Worm (Caenorhabditis elegans) whole organism, L4 larva: Measurements from ENCODE around the gene R05D8.11.

Experiments
- T20F7.1 ChIP-seq: fragments of 200-800 bp; sonication (Bioruptor generic); optimal IDR thresholded peaks from 2 replicates; lab custom pipeline; 2018; ENCODE audit warnings: mild to moderate bottlenecking, missing genetic modification characterization, missing compliant biosample characterization
- ZK337.2 ChIP-seq: fragments of 200-800 bp; sonication (Bioruptor generic); IDR thresholded peaks from 2 replicates; pipeline ENCODE4 v1.3.6; 2022; ENCODE audit warnings: missing genetic modification reagents, missing genetic modification characterization, missing compliant biosample characterization
- ZK546.5 ChIP-seq, 2 experiments: sonication (generic microtip); optimal IDR thresholded peaks; 2 replicates each; lab custom pipeline; 2017; ENCODE audit warnings: missing biosample characterization in 2 of 2, missing genetic modification characterization in 2 of 2
- ama-1 ChIP-seq: fragments of 150-350 bp; optimal IDR thresholded peaks from 2 replicates; lab custom pipeline; 2014; ENCODE audit warnings: inconsistent platforms, mixed read lengths
- fkh-10 ChIP-seq: fragments of 150-350 bp; optimal IDR thresholded peaks from 2 replicates; lab custom pipeline; 2014; ENCODE audit warnings: missing biosample characterization, missing genetic modification reagents, missing genetic modification characterization
- lin-39 ChIP-seq: fragments of 150-350 bp; optimal IDR thresholded peaks from 2 replicates; lab custom pipeline; 2014; ENCODE audit warnings: missing biosample characterization, missing genetic modification reagents, missing genetic modification characterization
- lsy-2 ChIP-seq, 2 experiments: fragments of 150-350 bp in 1 of 2; sonication (generic microtip) in 1 of 2; optimal IDR thresholded peaks; 2 replicates each; lab custom pipeline; 2014 to 2017; ENCODE audit warnings: missing biosample characterization in 2 of 2, missing genetic modification characterization in 2 of 2
- mdl-1 ChIP-seq, 2 experiments: fragments of 150-350 bp in 1 of 2; sonication (generic microtip) in 1 of 2; optimal IDR thresholded peaks; 2 replicates each; lab custom pipeline; 2014 to 2017; ENCODE audit warnings: missing biosample characterization in 2 of 2, missing genetic modification characterization in 2 of 2
- nhr-10 ChIP-seq: fragments of 150-350 bp; optimal IDR thresholded peaks from 2 replicates; lab custom pipeline; 2014; ENCODE audit warnings: missing biosample characterization, missing genetic modification characterization
- nhr-11 ChIP-seq: fragments of 150-350 bp; optimal IDR thresholded peaks from 2 replicates; lab custom pipeline; 2014; ENCODE audit warnings: missing biosample characterization, missing genetic modification characterization
- nhr-28 ChIP-seq: fragments of 150-350 bp; optimal IDR thresholded peaks from 2 replicates; lab custom pipeline; 2014; ENCODE audit warnings: missing biosample characterization, missing genetic modification characterization
- nhr-77 ChIP-seq: fragments of 150-350 bp; optimal IDR thresholded peaks from 2 replicates; lab custom pipeline; 2014; ENCODE audit warnings: missing biosample characterization, missing genetic modification characterization
- unc-62 ChIP-seq, 3 experiments: fragments of 150-350 bp in 1 of 3; sonication (generic microtip); optimal IDR thresholded peaks in 2 of 3; peaks in 1 of 3; 1 replicate in 1 of 3; 2 replicates in 2 of 3; lab custom pipeline; 2014 to 2017; ENCODE audit warnings: missing biosample characterization in 3 of 3, missing genetic modification characterization in 3 of 3, missing genetic modification reagents in 3 of 3, missing genotype in 1 of 3
- ztf-7 ChIP-seq: fragments of 150-350 bp; optimal IDR thresholded peaks from 2 replicates; lab custom pipeline; 2014; ENCODE audit warnings: missing biosample characterization, missing genetic modification characterization

ce11 chrV:2801955-2802354 lies 21.3 kb upstream of the R05D8.11 start:
- TF ChIP-seq nhr-10 (tag; lab: Kevin White, UChicago) (no peak), T20F7.1 (no peak), ama-1 (lab: Kevin White, UChicago) (no peak), fkh-10 (GFP tag; lab: Kevin White, UChicago) (no peak), lsy-2 (tag; optimal IDR thresholded peaks at IDR 0.05; lab: Kevin White, UChicago) (no peak), unc-62 (GFP tag; optimal IDR thresholded peaks at IDR 0.05 in 1 of 2; lab: Kevin White, UChicago) (peak in 1 of 2 experiments; percentile 89), unc-62 (tag; optimal IDR thresholded peaks at IDR 0.05; lab: Kevin White, UChicago) (no peak), ZK337.2 (GFP tag; lab: Robert Waterston, UW) (no peak), ztf-7 (tag; lab: Kevin White, UChicago) (no peak), nhr-28 (no peak), nhr-77 (tag; lab: Kevin White, UChicago) (no peak), nhr-11 (no peak), ZK546.5 (tag; optimal IDR thresholded peaks at IDR 0.05; lab: Kevin White, UChicago) (no peak), lin-39 (tag; lab: Kevin White, UChicago) (no peak), mdl-1 (tag; optimal IDR thresholded peaks at IDR 0.05; lab: Kevin White, UChicago) (no peak)
